Worm (Caenorhabditis elegans) whole organism, early embryonic: ENCODE results near the gene srd-2.

Source experiments
- B0310.2 ChIP-seq: sonication (generic microtip); optimal IDR thresholded peaks from 2 replicates; lab custom pipeline; 2016; ENCODE audit warnings: mild to moderate bottlenecking, missing genetic modification characterization, missing compliant biosample characterization
- F13C5.2 ChIP-seq: sonication (generic microtip); optimal IDR thresholded peaks from 2 replicates; lab custom pipeline; 2017; ENCODE audit warnings: mild to moderate bottlenecking, missing genetic modification characterization, inconsistent platforms, missing compliant biosample characterization
- aly-1 ChIP-seq: sonication (generic microtip); optimal IDR thresholded peaks from 2 replicates; lab custom pipeline; 2016; ENCODE audit warnings: missing genetic modification characterization, missing compliant biosample characterization
- ama-1 ChIP-seq: fragments of 150-350 bp; optimal IDR thresholded peaks from 2 replicates; lab custom pipeline; 2014
- ceh-13 ChIP-seq: fragments of 200-800 bp; sonication (Bioruptor generic); optimal IDR thresholded peaks from 2 replicates; lab custom pipeline; 2018; ENCODE audit warnings: mild to moderate bottlenecking, missing genetic modification characterization, missing compliant biosample characterization
- ceh-36 ChIP-seq: sonication (generic microtip); optimal IDR thresholded peaks from 2 replicates; lab custom pipeline; 2016; ENCODE audit warnings: missing genetic modification characterization, inconsistent platforms, missing compliant biosample characterization
- ets-7 ChIP-seq: sonication (generic microtip); optimal IDR thresholded peaks from 2 replicates; lab custom pipeline; 2016; ENCODE audit warnings: missing genotype, missing genetic modification characterization, missing compliant biosample characterization
- flt-1 ChIP-seq: fragments of 200-800 bp; sonication (Bioruptor generic); IDR thresholded peaks from 2 replicates; pipeline ENCODE4 v1.3.6; 2022; ENCODE audit warnings: missing genetic modification characterization, missing compliant biosample characterization
- hmbx-1 ChIP-seq: sonication (generic microtip); optimal IDR thresholded peaks from 2 replicates; lab custom pipeline; 2016; ENCODE audit warnings: mild to moderate bottlenecking, missing genetic modification characterization, missing compliant biosample characterization
- hmg-4 ChIP-seq: fragments of 200-800 bp; sonication (Bioruptor generic); optimal IDR thresholded peaks from 2 replicates; lab custom pipeline; 2018; ENCODE audit warnings: mild to moderate bottlenecking, missing genetic modification characterization, missing compliant biosample characterization
- hnd-1 ChIP-seq: sonication (generic microtip); optimal IDR thresholded peaks from 2 replicates; lab custom pipeline; 2016; ENCODE audit warnings: missing genetic modification characterization, missing compliant biosample characterization
- pes-1 ChIP-seq: fragments of 200-800 bp; sonication (Bioruptor generic); IDR thresholded peaks from 2 replicates; pipeline ENCODE4 v1.3.6; 2022; ENCODE audit warnings: missing genetic modification reagents, missing genetic modification characterization, missing compliant biosample characterization
- scrt-1 ChIP-seq: fragments of 200-800 bp; sonication (Bioruptor generic); IDR thresholded peaks from 2 replicates; pipeline ENCODE4 v1.3.6; 2022; ENCODE audit warnings: missing genetic modification characterization, missing compliant biosample characterization
- sea-1 ChIP-seq: fragments of 200-800 bp; sonication (Bioruptor generic); conservative IDR thresholded peaks from 2 replicates; pipeline ENCODE4 v1.3.6; 2022; ENCODE audit warnings: missing genetic modification characterization, missing compliant biosample characterization
- tbx-11 ChIP-seq: fragments of 200-800 bp; sonication (Bioruptor generic); IDR thresholded peaks from 2 replicates; pipeline ENCODE4 v1.3.6; 2022; ENCODE audit warnings: missing genetic modification characterization, missing compliant biosample characterization
- tbx-37 ChIP-seq: fragments of 200-800 bp; sonication (Bioruptor generic); conservative IDR thresholded peaks from 2 replicates; pipeline ENCODE4 v1.3.6; 2022; ENCODE audit warnings: missing genetic modification reagents, missing genetic modification characterization, missing compliant biosample characterization
- tra-4 ChIP-seq: sonication (generic microtip); optimal IDR thresholded peaks from 2 replicates; lab custom pipeline; 2017; ENCODE audit warnings: missing genetic modification characterization, missing compliant biosample characterization

Gene srd-2

DNA sequence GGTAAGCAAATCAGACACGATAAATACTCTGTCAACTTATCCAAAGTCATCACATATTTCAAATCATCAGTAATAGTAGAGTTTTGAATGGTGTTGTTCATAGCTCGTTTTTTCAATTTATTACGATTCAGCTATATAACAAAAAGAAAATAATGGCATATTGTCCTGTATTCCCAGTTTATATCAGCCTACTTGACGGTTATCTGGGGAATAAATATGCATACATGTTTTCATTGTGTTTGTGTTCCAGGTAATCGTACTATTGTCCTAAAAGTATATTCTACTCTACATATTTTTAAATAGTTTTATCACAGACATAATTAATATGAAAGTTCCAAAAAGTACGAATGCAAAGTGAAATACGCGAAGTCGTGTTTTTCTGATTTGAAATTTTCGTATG lies at the start of gene srd-2:
Gene srd-2, minus strand, starts transcription at position 101 of the 400 bp plus-strand sequence.
- TF ChIP-seq ceh-13 (GFP tag; lab: Kevin White, UChicago) (no peak), ceh-36 (tag; lab: Kevin White, UChicago) (no peak), ets-7 (tag; lab: Kevin White, UChicago) (no peak), hnd-1 (tag; lab: Kevin White, UChicago) (no peak), ama-1 (lab: Kevin White, UChicago) (no peak)

DNA sequence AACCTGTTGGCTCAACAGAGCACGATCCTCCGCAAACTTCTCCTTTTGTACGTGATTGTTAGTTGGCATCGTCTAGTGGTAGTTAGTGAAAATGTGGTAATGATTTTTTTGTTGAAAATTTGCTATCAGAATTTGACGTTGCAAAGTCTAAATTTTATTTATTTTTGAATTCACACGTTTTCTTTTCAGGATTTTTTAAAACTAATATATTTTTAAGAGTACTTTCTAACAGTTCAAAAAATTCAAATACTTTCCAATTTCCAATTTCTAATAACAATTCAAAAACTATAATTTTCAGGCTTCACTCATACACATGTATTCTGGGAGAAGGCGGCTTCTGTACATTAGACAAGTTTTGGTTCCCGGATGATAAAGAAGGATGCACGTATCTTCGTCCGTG lies 46.7 kb upstream of the srd-2 start, which contains the start of gene ubxn-5:
Gene ubxn-5, minus strand, starts transcription at position 101 of the 400 bp plus-strand sequence.
- TF ChIP-seq ceh-13 (GFP tag; lab: Kevin White, UChicago) (no peak), F13C5.2 (tag; lab: Kevin White, UChicago) (no peak), hmg-4 (GFP tag; lab: Kevin White, UChicago) (no peak), sea-1 (GFP tag; lab: Robert Waterston, UW) (no peak), ama-1 (lab: Kevin White, UChicago) (no peak), scrt-1 (GFP tag; lab: Robert Waterston, UW) (no peak), flt-1 (no peak), ets-7 (tag; lab: Kevin White, UChicago) (no peak), aly-1 (tag; lab: Kevin White, UChicago) (no peak), tbx-37 (GFP tag; lab: Robert Waterston, UW) (no peak), tra-4 (tag; lab: Kevin White, UChicago) (no peak)

DNA sequence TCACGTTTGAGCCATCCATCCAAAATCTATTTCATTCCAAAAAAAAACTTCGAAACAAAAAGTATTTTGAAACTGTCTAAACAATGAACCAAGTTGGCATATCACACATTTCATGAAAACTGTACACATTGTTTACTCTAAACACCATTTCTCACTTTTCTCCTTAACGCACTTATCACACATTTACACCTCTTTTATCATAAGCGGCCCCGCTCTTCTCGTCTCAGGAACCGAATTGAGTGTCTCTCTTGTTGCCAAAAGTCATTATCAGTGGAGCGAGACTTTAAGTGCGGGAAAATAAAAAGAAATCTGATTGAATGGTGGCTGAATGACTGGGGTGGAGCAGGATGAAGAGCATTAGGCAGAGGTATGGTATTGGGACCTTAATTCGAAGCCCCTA lies 44.2 kb upstream of the srd-2 start:
- no peak for TF ChIP-seq pes-1
- no peak for TF ChIP-seq ceh-13 (GFP tag; lab: Kevin White, UChicago)
- TF ChIP-seq ceh-36 (tag; lab: Kevin White, UChicago) = no peak
- TF ChIP-seq F13C5.2 (tag; lab: Kevin White, UChicago) = no peak
- no peak for TF ChIP-seq hmg-4 (GFP tag; lab: Kevin White, UChicago)
- no peak for TF ChIP-seq ama-1 (lab: Kevin White, UChicago)
- TF ChIP-seq sea-1 (GFP tag; lab: Robert Waterston, UW) = no peak
- TF ChIP-seq aly-1 (tag; lab: Kevin White, UChicago) = no peak
- TF ChIP-seq hmbx-1 (tag; lab: Kevin White, UChicago) = no peak

DNA sequence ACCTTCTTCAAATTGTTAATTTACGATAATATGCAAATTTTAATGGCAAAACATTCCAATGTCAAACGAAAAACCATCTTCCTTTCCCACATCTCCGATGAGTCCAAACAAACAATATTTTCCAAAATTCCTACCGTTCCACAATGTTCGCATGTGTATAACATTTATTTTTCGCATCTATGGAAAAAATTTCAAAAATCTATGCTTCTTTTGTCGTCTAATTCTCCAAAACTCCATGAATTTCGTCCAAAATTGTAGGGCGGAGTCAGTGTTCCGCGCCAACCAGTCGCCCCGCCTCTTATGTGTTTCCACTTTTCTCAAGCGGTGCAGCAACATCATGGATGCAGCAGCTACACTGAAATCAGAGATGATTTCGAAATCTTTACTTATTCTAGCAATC lies 43.3 kb upstream of the srd-2 start, which contains the start of gene T01E8.8:
Gene T01E8.8, plus strand, starts transcription at position 301 of the 400 bp plus-strand sequence.
- no peak for TF ChIP-seq F13C5.2 (tag; lab: Kevin White, UChicago)
- TF ChIP-seq flt-1 = no peak
- no peak for TF ChIP-seq pes-1
- no peak for TF ChIP-seq ceh-36 (tag; lab: Kevin White, UChicago)
- TF ChIP-seq sea-1 (GFP tag; lab: Robert Waterston, UW) = no peak
- no peak for TF ChIP-seq B0310.2 (tag; lab: Kevin White, UChicago)
- no peak for TF ChIP-seq hnd-1 (tag; lab: Kevin White, UChicago)
- no peak for TF ChIP-seq tra-4 (tag; lab: Kevin White, UChicago)
- TF ChIP-seq ceh-13 (GFP tag; lab: Kevin White, UChicago) = no peak
- no peak for TF ChIP-seq hmg-4 (GFP tag; lab: Kevin White, UChicago)
- no peak for TF ChIP-seq tbx-11 (GFP tag; lab: Robert Waterston, UW)

DNA sequence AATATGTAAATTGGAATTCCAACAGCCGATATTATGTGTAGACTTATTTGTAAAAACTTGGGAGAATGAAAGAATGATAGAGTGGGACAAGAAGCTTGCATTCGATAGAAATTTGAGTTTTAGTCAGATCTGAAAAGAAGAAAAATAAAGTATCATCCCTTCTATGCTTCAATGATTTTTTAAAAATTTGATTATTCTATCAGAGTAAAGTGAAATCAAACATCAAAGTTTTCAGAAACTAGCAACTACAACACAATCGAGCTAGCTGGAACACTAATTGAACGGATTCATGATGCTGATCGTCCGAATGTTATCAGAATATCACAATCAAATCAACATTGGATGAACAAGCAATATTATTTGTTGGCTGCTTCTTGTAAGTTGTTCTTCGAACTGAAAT lies 39.3 kb upstream of the srd-2 start, which contains the start of gene srh-135:
Gene srh-135, minus strand, starts transcription at position 101 of the 400 bp plus-strand sequence.
- no peak for TF ChIP-seq ets-7 (tag; lab: Kevin White, UChicago)
- TF ChIP-seq ceh-13 (GFP tag; lab: Kevin White, UChicago) = no peak
- no peak for TF ChIP-seq aly-1 (tag; lab: Kevin White, UChicago)
- no peak for TF ChIP-seq tbx-11 (GFP tag; lab: Robert Waterston, UW)
- TF ChIP-seq pes-1 = no peak
- no peak for TF ChIP-seq hmg-4 (GFP tag; lab: Kevin White, UChicago)
- no peak for TF ChIP-seq tbx-37 (GFP tag; lab: Robert Waterston, UW)
- no peak for TF ChIP-seq F13C5.2 (tag; lab: Kevin White, UChicago)
- no peak for TF ChIP-seq hmbx-1 (tag; lab: Kevin White, UChicago)

DNA sequence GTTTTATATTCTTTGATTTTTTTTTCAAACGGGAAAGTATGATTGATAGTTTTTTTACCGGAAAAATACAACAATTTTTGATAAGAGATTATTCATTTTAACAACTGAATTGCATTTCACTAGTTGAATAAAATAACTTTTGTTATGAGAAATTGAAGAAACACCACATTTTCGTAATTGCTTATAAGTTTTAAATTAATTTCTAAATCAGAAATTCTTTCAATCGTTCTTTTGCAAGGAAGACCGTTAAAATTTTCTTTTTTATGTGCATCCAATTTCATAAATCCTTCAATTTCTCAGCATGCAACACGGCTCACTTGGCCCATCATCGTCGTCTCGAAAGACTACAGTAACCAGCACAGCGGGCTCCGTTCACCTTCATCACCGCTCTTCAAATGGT lies 34.9 kb upstream of the srd-2 start, which contains the start of gene plc-3:
Gene plc-3, plus strand, starts transcription at position 301 of the 400 bp plus-strand sequence.
- no peak for TF ChIP-seq ama-1 (lab: Kevin White, UChicago)
- TF ChIP-seq scrt-1 (GFP tag; lab: Robert Waterston, UW) = no peak
- no peak for TF ChIP-seq ceh-13 (GFP tag; lab: Kevin White, UChicago)
- no peak for TF ChIP-seq sea-1 (GFP tag; lab: Robert Waterston, UW)
- no peak for TF ChIP-seq ets-7 (tag; lab: Kevin White, UChicago)

DNA sequence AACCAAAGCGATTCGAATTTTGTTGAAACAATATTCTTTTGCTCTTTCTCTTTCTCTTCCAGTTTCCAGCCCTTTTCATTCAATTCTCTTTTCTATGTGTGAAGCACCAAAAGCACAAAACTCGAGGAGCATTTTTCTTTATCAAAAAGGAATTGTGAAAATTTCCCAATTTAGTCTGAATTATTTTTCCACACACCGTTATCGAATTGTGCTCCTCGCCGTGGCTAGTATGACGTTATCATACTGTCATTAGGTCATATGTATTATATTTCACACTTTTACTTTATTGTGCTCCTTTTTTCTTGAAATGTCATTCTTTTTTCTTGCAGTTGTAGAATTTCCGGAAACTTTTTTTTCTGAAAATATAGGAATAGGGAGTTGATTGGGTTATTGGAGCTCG lies 33.9 kb upstream of the srd-2 start:
- no peak for TF ChIP-seq ceh-36 (tag; lab: Kevin White, UChicago)
- no peak for TF ChIP-seq F13C5.2 (tag; lab: Kevin White, UChicago)
- TF ChIP-seq ets-7 (tag; lab: Kevin White, UChicago) = no peak
- TF ChIP-seq hnd-1 (tag; lab: Kevin White, UChicago) = no peak
- no peak for TF ChIP-seq tra-4 (tag; lab: Kevin White, UChicago)
- TF ChIP-seq sea-1 (GFP tag; lab: Robert Waterston, UW) = no peak
- no peak for TF ChIP-seq pes-1
- TF ChIP-seq hmbx-1 (tag; lab: Kevin White, UChicago) = no peak
- no peak for TF ChIP-seq hmg-4 (GFP tag; lab: Kevin White, UChicago)

DNA sequence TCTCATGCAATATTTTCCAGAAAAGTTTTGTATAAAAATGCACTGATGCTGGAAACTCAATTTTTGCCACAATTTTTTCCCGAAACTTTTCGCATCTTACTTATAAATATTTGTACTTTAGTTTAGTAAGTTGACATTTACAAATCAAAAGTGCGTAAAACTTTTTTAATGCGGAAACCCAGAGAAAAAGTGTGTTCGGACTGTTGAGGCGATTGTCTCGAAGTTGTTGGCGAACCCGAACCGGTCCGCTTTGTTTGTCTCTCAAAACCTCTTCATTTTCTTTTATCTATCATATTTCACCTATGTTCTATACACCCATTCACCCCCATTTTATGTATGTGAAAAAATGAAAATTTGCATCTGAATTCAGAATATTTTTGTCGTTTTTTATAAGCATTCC lies 32.9 kb upstream of the srd-2 start:
- TF ChIP-seq B0310.2 (tag; lab: Kevin White, UChicago) (no peak), ets-7 (tag; lab: Kevin White, UChicago) (no peak), pes-1 (no peak), hmbx-1 (tag; lab: Kevin White, UChicago) (no peak), ama-1 (lab: Kevin White, UChicago) (no peak), tbx-37 (GFP tag; lab: Robert Waterston, UW) (no peak), tra-4 (tag; lab: Kevin White, UChicago) (no peak), aly-1 (tag; lab: Kevin White, UChicago) (no peak), tbx-11 (GFP tag; lab: Robert Waterston, UW) (no peak), hmg-4 (GFP tag; lab: Kevin White, UChicago) (no peak), F13C5.2 (tag; lab: Kevin White, UChicago) (no peak), ceh-13 (GFP tag; lab: Kevin White, UChicago) (no peak)
